Fruit fly (Drosophila melanogaster) whole organism, adult: Measurements from ENCODE around the gene AttD.

Source experiments
- CG11617 ChIP-seq: fragments of 200-800 bp; sonication (Bioruptor generic); optimal IDR thresholded peaks from 2 replicates; lab custom pipeline; 2017; ENCODE audit warnings: mild to moderate bottlenecking, missing biosample characterization, missing genetic modification reagents, missing genetic modification characterization
- CG12768 ChIP-seq: fragments of 200-800 bp; sonication (Bioruptor generic); optimal IDR thresholded peaks from 2 replicates; lab custom pipeline; 2017; ENCODE audit warnings: missing biosample characterization, missing genetic modification characterization, mild to moderate bottlenecking, moderate library complexity, missing genetic modification reagents
- CG14711 ChIP-seq: fragments of 200-800 bp; sonication (Bioruptor generic); optimal IDR thresholded peaks from 2 replicates; lab custom pipeline; 2018; ENCODE audit warnings: missing biosample characterization, mild to moderate bottlenecking, missing genetic modification characterization, moderate library complexity
- CG1620 ChIP-seq: fragments of 200-800 bp; sonication (Bioruptor generic); optimal IDR thresholded peaks from 2 replicates; lab custom pipeline; 2016; ENCODE audit warnings: missing biosample characterization, missing genetic modification characterization
- CG33017 ChIP-seq: fragments of 200-800 bp; sonication (Bioruptor generic); optimal IDR thresholded peaks from 2 replicates; lab custom pipeline; 2018; ENCODE audit warnings: missing biosample characterization, mild to moderate bottlenecking, missing genetic modification characterization, moderate library complexity
- CG5204 ChIP-seq: fragments of 200-800 bp; sonication (Bioruptor generic); optimal IDR thresholded peaks from 2 replicates; lab custom pipeline; 2016; ENCODE audit warnings: missing biosample characterization, missing genetic modification characterization
- CG7045 ChIP-seq: fragments of 200-800 bp; sonication (Bioruptor generic); optimal IDR thresholded peaks from 2 replicates; lab custom pipeline; 2017; ENCODE audit warnings: missing biosample characterization, mild to moderate bottlenecking, missing genetic modification characterization
- CG7101 ChIP-seq: fragments of 200-800 bp; sonication (Bioruptor generic); optimal IDR thresholded peaks from 2 replicates; lab custom pipeline; 2018; ENCODE audit warnings: missing biosample characterization, mild to moderate bottlenecking, missing genetic modification characterization, moderate library complexity
- Clk ChIP-seq: fragments of 200-800 bp; sonication (Bioruptor generic); optimal IDR thresholded peaks from 2 replicates; lab custom pipeline; 2017; ENCODE audit warnings: missing biosample characterization, missing genetic modification characterization
- Crg-1 ChIP-seq: fragments of 200-800 bp; sonication (Bioruptor generic); optimal IDR thresholded peaks from 2 replicates; lab custom pipeline; 2016; ENCODE audit warnings: missing biosample characterization, missing genetic modification characterization
- Hr96 ChIP-seq: fragments of 200-800 bp; sonication (Bioruptor generic); optimal IDR thresholded peaks from 2 replicates; lab custom pipeline; 2016; ENCODE audit warnings: missing biosample characterization, missing genetic modification characterization
- Mnt ChIP-seq: fragments of 200-800 bp; sonication (Bioruptor generic); optimal IDR thresholded peaks from 2 replicates; lab custom pipeline; 2016; ENCODE audit warnings: missing biosample characterization, mild to moderate bottlenecking, missing genetic modification characterization
- bab1 ChIP-seq: fragments of 200-800 bp; sonication (Bioruptor generic); optimal IDR thresholded peaks from 3 replicates; lab custom pipeline; 2019; ENCODE audit warnings: missing biosample characterization, mild to moderate bottlenecking, missing genetic modification characterization, moderate library complexity
- cic ChIP-seq: fragments of 200-800 bp; sonication (Bioruptor generic); optimal IDR thresholded peaks from 2 replicates; lab custom pipeline; 2017; ENCODE audit warnings: missing biosample characterization, mild to moderate bottlenecking, missing genetic modification characterization, moderate library complexity
- cnc ChIP-seq, 2 experiments: fragments of >200 bp; optimal IDR thresholded peaks; 2 replicates each; lab custom pipeline; 2017
- kay ChIP-seq: fragments of 200-800 bp; sonication (Bioruptor generic); peaks from one replicate; lab custom pipeline; 2016; ENCODE audit warnings: missing biosample characterization, missing genetic modification characterization, borderline replicate concordance
- ovo ChIP-seq: fragments of 200-800 bp; sonication (Bioruptor generic); optimal IDR thresholded peaks from 2 replicates; lab custom pipeline; 2016; ENCODE audit warnings: missing biosample characterization, missing genetic modification characterization
- pad ChIP-seq: fragments of 200-800 bp; sonication (Bioruptor generic); optimal IDR thresholded peaks from 3 replicates; lab custom pipeline; 2017; ENCODE audit warnings: missing biosample characterization, missing genetic modification characterization, mild to moderate bottlenecking, moderate library complexity, missing genetic modification reagents
- tj ChIP-seq: fragments of 200-800 bp; sonication (Bioruptor generic); optimal IDR thresholded peaks from 3 replicates; lab custom pipeline; 2017; ENCODE audit warnings: missing biosample characterization, mild to moderate bottlenecking, missing genetic modification characterization, moderate library complexity
- toe ChIP-seq: fragments of 200-800 bp; sonication (Bioruptor generic); optimal IDR thresholded peaks from 2 replicates; lab custom pipeline; 2016; ENCODE audit warnings: missing biosample characterization, missing genetic modification characterization

Gene AttD

dm6 chr3R:17615076-17615475, 10.0 kb upstream of the AttD start:
- TF ChIP-seq kay (GFP tag; lab: Kevin White, UChicago): no peak
- TF ChIP-seq Crg-1 (GFP tag; lab: Kevin White, UChicago): no peak
- TF ChIP-seq pad (GFP tag; lab: Kevin White, UChicago): no peak
- TF ChIP-seq cnc (optimal IDR thresholded peaks at IDR 0.05; lab: Kevin White, UChicago): no peak
- TF ChIP-seq toe: no peak
- no peak for TF ChIP-seq CG5204 (GFP tag; lab: Kevin White, UChicago)
- no peak for TF ChIP-seq bab1 (GFP tag; lab: Kevin White, UChicago)
- TF ChIP-seq CG11617 (GFP tag; lab: Kevin White, UChicago): no peak
- TF ChIP-seq tj (GFP tag; lab: Kevin White, UChicago): no peak
- no peak for TF ChIP-seq ovo (GFP tag; lab: Kevin White, UChicago)
- no peak for TF ChIP-seq Hr96
- TF ChIP-seq CG12768: no peak
- no peak for TF ChIP-seq CG7101 (tag; lab: Kevin White, UChicago)
- no peak for TF ChIP-seq CG1620 (GFP tag; lab: Kevin White, UChicago)

- TF ChIP-seq Hr96 (no peak), kay (GFP tag; lab: Kevin White, UChicago) (peak; percentile 88), Clk (no peak), tj (GFP tag; lab: Kevin White, UChicago) (no peak), CG33017 (tag; lab: Kevin White, UChicago) (no peak), CG7101 (tag; lab: Kevin White, UChicago) (no peak), CG11617 (GFP tag; lab: Kevin White, UChicago) (no peak), CG12768 (peak; percentile 54), ovo (GFP tag; lab: Kevin White, UChicago) (no peak), pad (GFP tag; lab: Kevin White, UChicago) (no peak)
These were observed 9.3 kb upstream of the AttD start for dm6 chr3R:17615746-17616145.

dm6 chr3R:17616541-17616940, 8.5 kb upstream of the AttD start:
- TF ChIP-seq CG33017 (tag; lab: Kevin White, UChicago): no peak
- peak; percentile 38 for TF ChIP-seq bab1 (GFP tag; lab: Kevin White, UChicago)

- TF ChIP-seq Hr96 (peak; percentile 26), CG14711 (tag; lab: Kevin White, UChicago) (no peak), CG12768 (peak; percentile 9), ovo (GFP tag; lab: Kevin White, UChicago) (no peak), kay (GFP tag; lab: Kevin White, UChicago) (peak; percentile 55), CG1620 (GFP tag; lab: Kevin White, UChicago) (peak; percentile 15), CG5204 (GFP tag; lab: Kevin White, UChicago) (peak; percentile 49), bab1 (GFP tag; lab: Kevin White, UChicago) (no peak), toe (peak; percentile 22), Crg-1 (GFP tag; lab: Kevin White, UChicago) (peak; percentile 1)
These were observed 7.7 kb upstream of the AttD start for dm6 chr3R:17617121-17617975.

dm6 chr3R:17617976-17618308, 7.1 kb upstream of the AttD start:
- TF ChIP-seq kay (GFP tag; lab: Kevin White, UChicago) (no peak), CG33017 (tag; lab: Kevin White, UChicago) (no peak), Hr96 (no peak), toe (no peak), cnc (optimal IDR thresholded peaks at IDR 0.05; lab: Kevin White, UChicago) (no peak), CG5204 (GFP tag; lab: Kevin White, UChicago) (no peak), Crg-1 (GFP tag; lab: Kevin White, UChicago) (no peak), CG1620 (GFP tag; lab: Kevin White, UChicago) (no peak)

- TF ChIP-seq kay (GFP tag; lab: Kevin White, UChicago) (no peak), ovo (GFP tag; lab: Kevin White, UChicago) (no peak), CG33017 (tag; lab: Kevin White, UChicago) (no peak), Mnt (GFP tag; lab: Kevin White, UChicago) (no peak), Hr96 (no peak), CG1620 (GFP tag; lab: Kevin White, UChicago) (no peak), cic (GFP tag; lab: Kevin White, UChicago) (no peak), bab1 (GFP tag; lab: Kevin White, UChicago) (no peak), Crg-1 (GFP tag; lab: Kevin White, UChicago) (no peak), CG5204 (GFP tag; lab: Kevin White, UChicago) (no peak), CG7045 (GFP tag; lab: Kevin White, UChicago) (no peak)
These were observed 6.3 kb upstream of the AttD start, which contains the start of the genes CG14324 and CG14326 for dm6 chr3R:17618699-17619150. CG14324 (minus strand) TSS chr3R:17618799. CG14326 (plus strand) TSS chr3R:17619100.
